Worm (Caenorhabditis elegans) whole organism, L1 larva: ENCODE results near the gene selt-1.1.

ENCODE experiments used
- C16A3.4 ChIP-seq: fragments of 150-350 bp; optimal IDR thresholded peaks from 2 replicates; lab custom pipeline; 2014; ENCODE audit warnings: missing biosample characterization, missing genetic modification characterization
- egl-27 ChIP-seq, 2 experiments: fragments of 150-350 bp in 1 of 2; sonication (generic microtip); optimal IDR thresholded peaks; 3 replicates each; lab custom pipeline; 2017 to 2018; ENCODE audit warnings: missing biosample characterization in 2 of 2, missing genetic modification characterization in 2 of 2, missing genetic modification reagents in 2 of 2
- fos-1 ChIP-seq: fragments of 150-350 bp; optimal IDR thresholded peaks from 2 replicates; lab custom pipeline; 2014; ENCODE audit warnings: missing biosample characterization, missing genetic modification characterization
- nhr-11 ChIP-seq: fragments of 150-350 bp; optimal IDR thresholded peaks from 2 replicates; lab custom pipeline; 2014; ENCODE audit warnings: missing biosample characterization, missing genetic modification characterization
- sox-4 ChIP-seq: sonication (generic microtip); optimal IDR thresholded peaks from 2 replicates; lab custom pipeline; 2016; ENCODE audit warnings: missing genetic modification characterization, missing compliant biosample characterization
- unc-130 ChIP-seq: fragments of 150-350 bp; optimal IDR thresholded peaks from 2 replicates; lab custom pipeline; 2017; ENCODE audit warnings: missing biosample characterization, missing genetic modification characterization, inconsistent platforms

DNA sequence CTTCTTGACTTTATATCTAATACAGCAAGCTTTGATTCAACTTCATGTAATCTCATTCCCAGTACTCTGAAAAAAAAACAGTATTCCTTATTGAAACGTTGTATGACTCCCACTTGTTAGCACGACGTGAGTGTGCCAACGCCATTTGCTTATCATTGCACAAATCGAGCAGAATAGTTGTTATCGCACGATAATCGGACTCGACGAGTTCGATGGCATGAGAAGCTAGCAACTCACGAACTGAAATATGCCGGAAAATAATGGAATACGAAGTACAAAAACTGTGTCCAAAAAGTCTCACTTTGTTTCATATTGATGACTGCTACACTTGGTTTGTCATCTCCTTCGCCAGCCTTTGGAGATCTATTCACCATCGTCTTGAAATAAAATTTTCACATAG is 36.7 kb downstream of the selt-1.1 start:
- TF ChIP-seq nhr-11 (no peak), egl-27 (tag; optimal IDR thresholded peaks at IDR 0.05; lab: Kevin White, UChicago) (no peak), fos-1 (tag; lab: Kevin White, UChicago) (no peak), sox-4 (tag; lab: Kevin White, UChicago) (no peak), unc-130 (tag; lab: Kevin White, UChicago) (no peak), C16A3.4 (tag; lab: Kevin White, UChicago) (no peak)
